Worm (Caenorhabditis elegans) whole organism, mixed stage, embryonic: ENCODE data around the gene hlh-17.

Experiments used
- elt-3 ChIP-seq: fragments of 150-350 bp; optimal IDR thresholded peaks from 2 replicates; lab custom pipeline; 2014; ENCODE audit warnings: missing biosample characterization, missing genetic modification characterization
- nhr-12 ChIP-seq: fragments of 150-350 bp; optimal IDR thresholded peaks from 2 replicates; lab custom pipeline; 2014; ENCODE audit warnings: missing biosample characterization, missing genetic modification characterization
- nhr-76 ChIP-seq: sonication (generic microtip); optimal IDR thresholded peaks from 2 replicates; lab custom pipeline; 2017; ENCODE audit warnings: missing biosample characterization, missing genetic modification characterization
- pha-4 ChIP-seq: fragments of 150-350 bp; optimal IDR thresholded peaks from 2 replicates; lab custom pipeline; 2018; ENCODE audit warnings: missing biosample characterization, missing genetic modification reagents, missing genetic modification characterization
- unc-62 ChIP-seq: fragments of 150-350 bp; optimal IDR thresholded peaks from 2 replicates; lab custom pipeline; 2014; ENCODE audit warnings: missing biosample characterization, missing genetic modification reagents, missing genetic modification characterization

DNA sequence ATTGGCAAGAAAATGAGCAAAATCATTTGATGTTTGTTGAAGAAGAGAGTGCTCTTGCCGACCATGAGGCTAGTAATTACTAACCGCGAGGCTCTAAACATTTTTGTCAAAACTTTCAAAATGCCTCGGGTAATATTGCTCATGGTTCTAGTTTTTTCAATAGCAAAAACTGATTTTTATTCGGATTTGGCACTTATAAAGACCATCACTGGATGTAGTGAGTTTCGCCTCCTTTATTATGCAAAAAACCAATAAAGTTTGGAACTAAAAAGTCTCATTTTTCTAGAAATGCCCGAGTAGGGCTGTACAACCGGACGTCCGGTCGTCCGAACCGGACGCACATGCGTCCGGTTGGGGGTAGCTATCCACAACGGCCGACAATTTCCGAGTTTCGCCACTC is 21.5 kb upstream of the hlh-17 start, which contains the start of the genes hpa-1 and irld-39:
- TF ChIP-seq nhr-76 (tag; lab: Kevin White, UChicago): no peak
- TF ChIP-seq unc-62 (GFP tag; lab: Kevin White, UChicago): no peak
- TF ChIP-seq nhr-12 (tag; lab: Kevin White, UChicago): no peak
- no peak for TF ChIP-seq elt-3
- no peak for TF ChIP-seq pha-4 (tag; lab: Kevin White, UChicago)
